Fruit fly (Drosophila melanogaster) whole organism, prepupa: ENCODE results near the gene mRF1.

ENCODE experiments used
- CG10631 ChIP-seq: fragments of 200-800 bp; sonication (Bioruptor generic); optimal IDR thresholded peaks from 2 replicates; lab custom pipeline; 2016; ENCODE audit warnings: missing biosample characterization, missing genetic modification characterization
- CG11294 ChIP-seq: fragments of 200-800 bp; sonication (Bioruptor generic); IDR thresholded peaks from 2 replicates; pipeline ENCODE4 v1.3.6; 2022; ENCODE audit warnings: missing biosample characterization, missing genetic modification characterization
- CG15336 ChIP-seq: fragments of 200-800 bp; sonication (Bioruptor generic); IDR thresholded peaks from 2 replicates; pipeline ENCODE4 v1.3.6; 2022; ENCODE audit warnings: missing biosample characterization, missing genetic modification characterization
- CG1621 ChIP-seq: fragments of 200-800 bp; sonication (Bioruptor generic); optimal IDR thresholded peaks from 3 replicates; lab custom pipeline; 2018; ENCODE audit warnings: missing biosample characterization, mild to moderate bottlenecking, missing genetic modification characterization
- CG16779 ChIP-seq: fragments of 200-800 bp; sonication (Bioruptor generic); optimal IDR thresholded peaks from 3 replicates; lab custom pipeline; 2017; ENCODE audit warnings: missing biosample characterization, mild to moderate bottlenecking, missing genetic modification characterization
- CG3032 ChIP-seq: fragments of 200-800 bp; optimal IDR thresholded peaks from 2 replicates; lab custom pipeline; 2019; ENCODE audit warnings: missing biosample characterization, mild to moderate bottlenecking, missing genetic modification characterization, moderate library complexity
- CG32006 ChIP-seq: fragments of 200-800 bp; sonication (Bioruptor generic); optimal IDR thresholded peaks from 3 replicates; lab custom pipeline; 2017; ENCODE audit warnings: missing biosample characterization, mild to moderate bottlenecking, missing genetic modification characterization
- CG3919 ChIP-seq: fragments of 200-800 bp; sonication (Bioruptor generic); optimal IDR thresholded peaks from 3 replicates; lab custom pipeline; 2016; ENCODE audit warnings: missing biosample characterization, missing genetic modification characterization
- CG4318 ChIP-seq: fragments of 200-800 bp; sonication (Bioruptor generic); optimal IDR thresholded peaks from 3 replicates; lab custom pipeline; 2017; ENCODE audit warnings: missing biosample characterization, mild to moderate bottlenecking, missing genetic modification characterization
- CG6163 ChIP-seq: fragments of 200-800 bp; sonication (Bioruptor generic); IDR thresholded peaks from 3 replicates; pipeline ENCODE4 v1.3.6; 2022; ENCODE audit warnings: missing biosample characterization, missing genetic modification characterization
- CG6276 ChIP-seq: fragments of 200-800 bp; sonication (Bioruptor generic); optimal IDR thresholded peaks from 2 replicates; lab custom pipeline; 2017; ENCODE audit warnings: missing biosample characterization, mild to moderate bottlenecking, missing genetic modification characterization
- CG6808 ChIP-seq: fragments of 200-800 bp; sonication (Bioruptor generic); optimal IDR thresholded peaks from 3 replicates; lab custom pipeline; 2017; ENCODE audit warnings: missing biosample characterization, missing genetic modification characterization, mild to moderate bottlenecking, moderate library complexity, missing genetic modification reagents
- CG8119 ChIP-seq: fragments of 200-800 bp; sonication (Bioruptor generic); IDR thresholded peaks from 3 replicates; pipeline ENCODE4 v1.3.6; 2022; ENCODE audit warnings: missing biosample characterization, missing genetic modification characterization
- CG8632 ChIP-seq: fragments of 200-800 bp; sonication (Bioruptor generic); optimal IDR thresholded peaks from 3 replicates; lab custom pipeline; 2016; ENCODE audit warnings: missing biosample characterization, missing genetic modification characterization
- CG9139 ChIP-seq: fragments of 200-800 bp; sonication (Bioruptor generic); optimal IDR thresholded peaks from 3 replicates; lab custom pipeline; 2017; ENCODE audit warnings: missing biosample characterization, mild to moderate bottlenecking, missing genetic modification characterization
- Eip75B ChIP-seq: fragments of 200-800 bp; sonication (Bioruptor generic); optimal IDR thresholded peaks from 3 replicates; lab custom pipeline; 2016; ENCODE audit warnings: missing biosample characterization, missing genetic modification characterization
- Eip78C ChIP-seq: fragments of 200-800 bp; sonication (Bioruptor generic); peaks from one replicate; lab custom pipeline; 2016; ENCODE audit warnings: missing biosample characterization, missing genetic modification characterization
- Ets96B ChIP-seq: fragments of 200-800 bp; optimal IDR thresholded peaks from 2 replicates; lab custom pipeline; 2019; ENCODE audit warnings: missing biosample characterization, mild to moderate bottlenecking, missing genetic modification characterization, moderate library complexity
- Gug ChIP-seq: fragments of 200-800 bp; sonication (Bioruptor generic); IDR thresholded peaks from 2 replicates; pipeline ENCODE4 v1.3.6; 2022; ENCODE audit warnings: missing biosample characterization, missing genetic modification characterization
- Hr38 ChIP-seq: sonication (Bioruptor generic); optimal IDR thresholded peaks from 2 replicates; lab custom pipeline; 2016; ENCODE audit warnings: missing biosample characterization, missing genetic modification characterization
- Hr39 ChIP-seq: fragments of 200-800 bp; sonication (Bioruptor generic); optimal IDR thresholded peaks from 2 replicates; lab custom pipeline; 2016; ENCODE audit warnings: missing biosample characterization, missing genetic modification characterization
- Hr4 ChIP-seq: fragments of 200-800 bp; sonication (Bioruptor generic); optimal IDR thresholded peaks from 3 replicates; lab custom pipeline; 2016; ENCODE audit warnings: missing biosample characterization, missing genetic modification characterization
- Lpt ChIP-seq: fragments of 200-800 bp; sonication (Bioruptor generic); optimal IDR thresholded peaks from 3 replicates; lab custom pipeline; 2016; ENCODE audit warnings: missing biosample characterization, missing genetic modification characterization
- Met ChIP-seq: fragments of 200-800 bp; sonication (Bioruptor generic); optimal IDR thresholded peaks from 3 replicates; lab custom pipeline; 2016; ENCODE audit warnings: missing biosample characterization, missing genetic modification characterization
- OdsH ChIP-seq: fragments of 200-800 bp; sonication (Bioruptor generic); optimal IDR thresholded peaks from 3 replicates; lab custom pipeline; 2016; ENCODE audit warnings: missing biosample characterization, missing genetic modification characterization
- Sox102F ChIP-seq: fragments of 200-800 bp; sonication (Bioruptor generic); optimal IDR thresholded peaks from 2 replicates; lab custom pipeline; 2016; ENCODE audit warnings: missing biosample characterization, mild to moderate bottlenecking, missing genetic modification characterization
- Sox14 ChIP-seq: fragments of 200-800 bp; sonication (Bioruptor generic); optimal IDR thresholded peaks from 3 replicates; lab custom pipeline; 2016; ENCODE audit warnings: missing biosample characterization, missing genetic modification characterization
- achi ChIP-seq: fragments of 200-800 bp; sonication (Bioruptor generic); optimal IDR thresholded peaks from 3 replicates; lab custom pipeline; 2016; ENCODE audit warnings: missing biosample characterization, missing genetic modification characterization
- cyc ChIP-seq: fragments of 200-800 bp; sonication (Bioruptor generic); optimal IDR thresholded peaks from 3 replicates; lab custom pipeline; 2016; ENCODE audit warnings: missing biosample characterization, missing genetic modification characterization
- dsx ChIP-seq: fragments of 200-800 bp; optimal IDR thresholded peaks from 3 replicates; lab custom pipeline; 2019; ENCODE audit warnings: missing biosample characterization, mild to moderate bottlenecking, missing genetic modification characterization, moderate library complexity; ENCODE audit not compliant: poor library complexity, severe bottlenecking
- fd59A ChIP-seq: fragments of 200-800 bp; sonication (Bioruptor generic); optimal IDR thresholded peaks from 2 replicates; lab custom pipeline; 2017; ENCODE audit warnings: missing biosample characterization, mild to moderate bottlenecking, missing genetic modification characterization, missing genetic modification reagents
- fkh ChIP-seq: fragments of 200-800 bp; sonication (Bioruptor generic); optimal IDR thresholded peaks from 3 replicates; lab custom pipeline; 2017; ENCODE audit warnings: missing biosample characterization, mild to moderate bottlenecking, missing genetic modification characterization, moderate library complexity
- net ChIP-seq: fragments of 200-800 bp; sonication (Bioruptor generic); optimal IDR thresholded peaks from 3 replicates; lab custom pipeline; 2016; ENCODE audit warnings: missing biosample characterization, missing genetic modification characterization
- pdm3 ChIP-seq: fragments of 200-800 bp; sonication (Bioruptor generic); optimal IDR thresholded peaks from 3 replicates; lab custom pipeline; 2016; ENCODE audit warnings: missing biosample characterization, missing genetic modification characterization
- salr ChIP-seq, 2 experiments: fragments of 200-800 bp; sonication (Bioruptor generic); optimal IDR thresholded peaks; 3 replicates each; lab custom pipeline; 2016 to 2018; ENCODE audit warnings: missing biosample characterization in 2 of 2, missing genetic modification characterization in 2 of 2, mild to moderate bottlenecking in 1 of 2
- ss ChIP-seq, 2 experiments: fragments of 200-800 bp; sonication (Bioruptor generic); optimal IDR thresholded peaks; 2 replicates in 1 of 2; 3 replicates in 1 of 2; lab custom pipeline; 2017 to 2018; ENCODE audit warnings: mild to moderate bottlenecking in 2 of 2, missing biosample characterization in 2 of 2, missing genetic modification characterization in 2 of 2, moderate library complexity in 1 of 2
- svp ChIP-seq: fragments of 200-800 bp; sonication (Bioruptor generic); peaks from one replicate; lab custom pipeline; 2016; ENCODE audit warnings: missing biosample characterization, missing genetic modification characterization
- topi ChIP-seq: fragments of 200-800 bp; sonication (Bioruptor generic); optimal IDR thresholded peaks from 3 replicates; lab custom pipeline; 2016; ENCODE audit warnings: missing biosample characterization, missing genetic modification characterization
- vri ChIP-seq: fragments of 200-800 bp; sonication (Bioruptor generic); optimal IDR thresholded peaks from 3 replicates; lab custom pipeline; 2016; ENCODE audit warnings: missing biosample characterization, mild to moderate bottlenecking, missing genetic modification characterization

The mRF1 gene

DNA sequence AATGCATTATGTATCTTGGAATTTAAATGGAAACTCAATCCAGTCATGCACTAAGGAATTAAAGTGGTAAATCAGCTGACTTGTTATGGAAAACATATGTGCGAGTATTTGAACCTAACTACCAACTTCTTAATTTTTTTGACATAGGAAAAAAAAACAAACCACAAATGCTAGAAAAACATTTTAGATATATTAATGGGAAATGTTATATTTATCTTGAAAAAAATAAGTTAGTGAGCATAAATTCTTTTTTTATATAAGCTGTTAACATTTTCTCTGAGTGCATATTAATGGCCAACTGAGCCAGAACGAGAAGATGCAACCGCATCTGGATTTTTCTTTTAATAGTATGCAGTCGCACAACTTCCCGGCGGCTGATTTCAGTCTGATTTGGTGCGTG is 31.4 kb downstream of the mRF1 start (continued):
- TF ChIP-seq Sox102F (GFP tag; lab: Kevin White, UChicago) = no peak
- no peak for TF ChIP-seq CG8632 (GFP tag; lab: Kevin White, UChicago)
- TF ChIP-seq salr (GFP tag; optimal IDR thresholded peaks at IDR 0.05; lab: Kevin White, UChicago) = no peak
- TF ChIP-seq svp (GFP tag; lab: Kevin White, UChicago) = no peak
- no peak for TF ChIP-seq CG1621
- TF ChIP-seq fd59A (GFP tag; lab: Kevin White, UChicago) = no peak
- TF ChIP-seq CG6163 (GFP tag; lab: Robert Waterston, UW) = no peak
- no peak for TF ChIP-seq Hr38 (GFP tag; lab: Kevin White, UChicago)
- TF ChIP-seq Lpt (GFP tag; lab: Kevin White, UChicago) = peak; percentile 20
- TF ChIP-seq OdsH (GFP tag; lab: Kevin White, UChicago) = no peak
- TF ChIP-seq CG15336 (GFP tag; lab: Robert Waterston, UW) = 0 out of 2 replicates have a peak, but pooled peaks have one; percentile 15
- no peak for TF ChIP-seq cyc (GFP tag; lab: Kevin White, UChicago)
- peak; percentile 15 for TF ChIP-seq CG4318 (GFP tag; lab: Kevin White, UChicago)
- TF ChIP-seq Sox14 (GFP tag; lab: Kevin White, UChicago) = peak; percentile 1
- no peak for TF ChIP-seq fkh (GFP tag; lab: Kevin White, UChicago)
- TF ChIP-seq CG9139 (GFP tag; lab: Kevin White, UChicago) = no peak
- no peak for TF ChIP-seq topi
- peak; percentile 16 for TF ChIP-seq CG3032 (tag; lab: Kevin White, UChicago)
- no peak for TF ChIP-seq Hr39
- no peak for TF ChIP-seq vri (GFP tag; lab: Kevin White, UChicago)
- no peak for TF ChIP-seq Eip75B

DNA sequence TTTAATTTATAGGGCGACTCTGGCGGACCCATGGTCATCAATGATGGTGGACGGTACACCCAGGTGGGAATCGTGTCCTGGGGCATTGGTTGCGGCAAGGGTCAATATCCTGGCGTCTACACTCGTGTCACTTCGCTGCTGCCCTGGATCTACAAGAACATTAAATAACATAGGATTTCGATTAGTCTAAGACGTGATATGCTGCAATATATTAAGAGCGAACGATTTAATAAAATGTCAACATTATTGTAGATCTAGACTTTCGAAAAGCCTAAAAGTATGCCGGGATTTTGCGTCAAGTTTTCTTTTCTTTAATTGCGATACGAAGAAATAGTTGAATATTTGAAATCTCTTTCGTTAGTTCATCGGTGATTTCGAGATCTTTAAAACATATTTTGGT is 37.4 kb downstream of the mRF1 start, which contains the start of gene Naa20B:
Gene Naa20B, plus strand, starts transcription at position 301 of the 400 bp plus-strand sequence.
- TF ChIP-seq CG6808 (GFP tag; lab: Kevin White, UChicago) = no peak
- TF ChIP-seq CG11294 (GFP tag; lab: Robert Waterston, UW) = no peak
- no peak for TF ChIP-seq Eip78C (GFP tag; lab: Kevin White, UChicago)
- TF ChIP-seq Ets96B = no peak
- TF ChIP-seq CG16779 (tag; lab: Kevin White, UChicago) = no peak

DNA sequence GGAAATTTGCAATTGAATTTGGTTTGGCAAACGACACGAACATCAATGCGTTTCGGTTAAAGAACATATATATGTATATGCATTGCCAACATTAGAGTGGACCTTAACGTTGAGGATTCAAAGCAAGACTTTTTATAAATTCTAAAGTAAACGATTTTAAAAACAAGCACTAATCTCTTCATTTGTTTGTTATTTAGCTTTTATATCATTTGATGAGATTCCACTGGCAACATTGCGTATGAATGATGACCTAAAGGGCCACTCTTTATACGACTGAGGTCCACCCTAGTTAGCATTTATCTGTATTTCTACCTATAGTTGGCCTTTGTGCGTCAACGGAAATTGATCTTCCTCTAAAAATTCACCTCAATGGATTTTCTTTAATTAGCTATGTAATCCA is 38.9 kb downstream of the mRF1 start:
- no peak for TF ChIP-seq svp (GFP tag; lab: Kevin White, UChicago)
- peak; percentile 24 for TF ChIP-seq CG32006
- peak; percentile 48 for TF ChIP-seq achi (GFP tag; lab: Kevin White, UChicago)
- TF ChIP-seq ss (GFP tag; optimal IDR thresholded peaks at IDR 0.05; lab: Kevin White, UChicago) = no peak
- TF ChIP-seq Met = peak; percentile 18
- TF ChIP-seq CG15336 (GFP tag; lab: Robert Waterston, UW) = peak; percentile 66
- peak; percentile 29 for TF ChIP-seq Hr4 (GFP tag; lab: Kevin White, UChicago)
- peak; percentile 21 for TF ChIP-seq CG10631
- peak; percentile 32 for TF ChIP-seq pdm3 (GFP tag; lab: Kevin White, UChicago)
- peak; percentile 60; the same call in 2 of the 3 replicates for TF ChIP-seq CG8119 (GFP tag; lab: Robert Waterston, UW)
- peak; percentile 22 for TF ChIP-seq net (GFP tag; lab: Kevin White, UChicago)
- TF ChIP-seq Eip75B = no peak
- peak; percentile 52 for TF ChIP-seq CG6276 (GFP tag; lab: Kevin White, UChicago)
- no peak for TF ChIP-seq dsx (GFP tag; lab: Kevin White, UChicago)
- TF ChIP-seq Gug (GFP tag; lab: Robert Waterston, UW) = no peak
- TF ChIP-seq salr (GFP tag; optimal IDR thresholded peaks at IDR 0.05; lab: Kevin White, UChicago) = no peak
- peak; percentile 53; the same call in 1 of the 3 replicates for TF ChIP-seq CG6163 (GFP tag; lab: Robert Waterston, UW)
- peak; percentile 18 for TF ChIP-seq Lpt (GFP tag; lab: Kevin White, UChicago)
- no peak for TF ChIP-seq CG9139 (GFP tag; lab: Kevin White, UChicago)
- TF ChIP-seq OdsH (GFP tag; lab: Kevin White, UChicago) = peak; percentile 35
- TF ChIP-seq CG3919 (GFP tag; lab: Kevin White, UChicago) = peak; percentile 42
- peak; percentile 82 for TF ChIP-seq Eip78C (GFP tag; lab: Kevin White, UChicago)
